Worm (Caenorhabditis elegans) whole organism, L3 larva: ENCODE measurements around the gene let-23.

Source experiments
- R02D3.7 ChIP-seq: fragments of 150-350 bp; optimal IDR thresholded peaks from 2 replicates; lab custom pipeline; 2014; ENCODE audit warnings: missing biosample characterization, missing genetic modification characterization
- ZK546.5 ChIP-seq: sonication (generic microtip); optimal IDR thresholded peaks from 2 replicates; lab custom pipeline; 2017; ENCODE audit warnings: missing biosample characterization, missing genetic modification characterization
- ama-1 ChIP-seq: fragments of 150-350 bp; optimal IDR thresholded peaks from 2 replicates; lab custom pipeline; 2018
- ceh-16 ChIP-seq: sonication (generic microtip); optimal IDR thresholded peaks from 2 replicates; lab custom pipeline; 2017; ENCODE audit warnings: missing biosample characterization, missing genetic modification characterization
- ceh-82 ChIP-seq: fragments of 150-350 bp; optimal IDR thresholded peaks from 2 replicates; lab custom pipeline; 2014; ENCODE audit warnings: missing biosample characterization, missing genetic modification characterization
- ceh-9 ChIP-seq: sonication (generic microtip); optimal IDR thresholded peaks from 2 replicates; lab custom pipeline; 2018; ENCODE audit warnings: missing biosample characterization, missing genetic modification characterization
- daf-12 ChIP-seq: fragments of 150-350 bp; optimal IDR thresholded peaks from 2 replicates; lab custom pipeline; 2014; ENCODE audit warnings: missing biosample characterization, missing genetic modification reagents, missing genetic modification characterization
- egl-27 ChIP-seq: sonication (generic microtip); optimal IDR thresholded peaks from 4 replicates; lab custom pipeline; 2017; ENCODE audit warnings: missing biosample characterization, missing genetic modification reagents, missing genetic modification characterization
- elt-2 ChIP-seq: sonication (generic microtip); optimal IDR thresholded peaks from 2 replicates; lab custom pipeline; 2016; ENCODE audit warnings: missing genetic modification reagents, mild to moderate bottlenecking, missing genetic modification characterization, missing compliant biosample characterization
- eor-1 ChIP-seq, 2 experiments: fragments of 150-350 bp; optimal IDR thresholded peaks; 2 replicates each; lab custom pipeline; 2014 to 2018; ENCODE audit warnings: missing biosample characterization in 2 of 2, missing genetic modification characterization in 2 of 2
- fkh-10 ChIP-seq: sonication (generic microtip); optimal IDR thresholded peaks from 2 replicates; lab custom pipeline; 2017; ENCODE audit warnings: missing biosample characterization, missing genetic modification reagents, missing genetic modification characterization
- fkh-2 ChIP-seq: fragments of 150-350 bp; optimal IDR thresholded peaks from 2 replicates; lab custom pipeline; 2014; ENCODE audit warnings: missing biosample characterization, missing genetic modification reagents, missing genetic modification characterization
- fos-1 ChIP-seq: fragments of 150-350 bp; optimal IDR thresholded peaks from 2 replicates; lab custom pipeline; 2014; ENCODE audit warnings: missing biosample characterization, missing genetic modification characterization
- hmg-11 ChIP-seq: sonication (generic microtip); optimal IDR thresholded peaks from 2 replicates; lab custom pipeline; 2016; ENCODE audit warnings: missing genetic modification characterization, missing compliant biosample characterization
- lin-15B ChIP-seq: fragments of 150-350 bp; optimal IDR thresholded peaks from 2 replicates; lab custom pipeline; 2014; ENCODE audit warnings: missing biosample characterization, missing genetic modification characterization
- lsy-12 ChIP-seq: sonication (generic microtip); optimal IDR thresholded peaks from 2 replicates; lab custom pipeline; 2016; ENCODE audit warnings: mild to moderate bottlenecking, missing genetic modification characterization, missing compliant biosample characterization
- mdl-1 ChIP-seq: fragments of 150-350 bp; optimal IDR thresholded peaks from 2 replicates; lab custom pipeline; 2014; ENCODE audit warnings: missing biosample characterization, missing genetic modification characterization
- mml-1 ChIP-seq: fragments of 150-350 bp; sonication (generic microtip); optimal IDR thresholded peaks from 3 replicates; lab custom pipeline; 2014; ENCODE audit warnings: missing biosample characterization, missing genetic modification characterization
- nfya-1 ChIP-seq: sonication (generic microtip); optimal IDR thresholded peaks from 2 replicates; lab custom pipeline; 2017; ENCODE audit warnings: missing genetic modification characterization, mild to moderate bottlenecking, missing compliant biosample characterization, antibody characterized with exemption, moderate library complexity; ENCODE audit not compliant: insufficient read depth
- nhr-11 ChIP-seq: fragments of 150-350 bp; optimal IDR thresholded peaks from 2 replicates; lab custom pipeline; 2014; ENCODE audit warnings: missing biosample characterization, missing genetic modification characterization
- nhr-23 ChIP-seq: fragments of 150-350 bp; optimal IDR thresholded peaks from 2 replicates; lab custom pipeline; 2014; ENCODE audit warnings: missing biosample characterization, missing genetic modification reagents, missing genetic modification characterization
- nhr-25 ChIP-seq: sonication (generic microtip); optimal IDR thresholded peaks from 2 replicates; lab custom pipeline; 2017; ENCODE audit warnings: missing biosample characterization, missing genetic modification characterization
- nhr-28 ChIP-seq: fragments of 150-350 bp; optimal IDR thresholded peaks from 2 replicates; lab custom pipeline; 2014; ENCODE audit warnings: missing biosample characterization, missing genetic modification characterization
- nhr-43 ChIP-seq: sonication (generic microtip); optimal IDR thresholded peaks from 2 replicates; lab custom pipeline; 2016; ENCODE audit warnings: mild to moderate bottlenecking, missing genetic modification characterization, missing compliant biosample characterization; ENCODE audit not compliant: poor library complexity, severe bottlenecking
- nhr-67 ChIP-seq: fragments of 150-350 bp; optimal IDR thresholded peaks from 2 replicates; lab custom pipeline; 2014; ENCODE audit warnings: missing biosample characterization, missing genetic modification characterization
- nhr-76 ChIP-seq: fragments of 150-350 bp; sonication (generic microtip); optimal IDR thresholded peaks from 5 replicates; lab custom pipeline; 2014; ENCODE audit warnings: missing biosample characterization, missing genetic modification characterization
- nhr-77 ChIP-seq: fragments of 150-350 bp; optimal IDR thresholded peaks from 2 replicates; lab custom pipeline; 2014; ENCODE audit warnings: missing biosample characterization, missing genetic modification characterization
- pha-4 ChIP-seq: fragments of 150-350 bp; optimal IDR thresholded peaks from 2 replicates; lab custom pipeline; 2014; ENCODE audit warnings: missing biosample characterization, missing genetic modification reagents, missing genetic modification characterization
- pqm-1 ChIP-seq: fragments of 150-350 bp; optimal IDR thresholded peaks from 2 replicates; lab custom pipeline; 2017; ENCODE audit warnings: missing biosample characterization, missing genetic modification characterization, inconsistent platforms
- skn-1 ChIP-seq: fragments of 150-350 bp; optimal IDR thresholded peaks from 2 replicates; lab custom pipeline; 2014; ENCODE audit warnings: missing biosample characterization, missing genetic modification characterization
- snpc-4 ChIP-seq: fragments of 150-350 bp; optimal IDR thresholded peaks from 2 replicates; lab custom pipeline; 2014; ENCODE audit warnings: missing biosample characterization, missing genetic modification characterization
- tbx-2 ChIP-seq: sonication (generic microtip); optimal IDR thresholded peaks from 2 replicates; lab custom pipeline; 2016; ENCODE audit warnings: mild to moderate bottlenecking, missing genetic modification characterization, missing compliant biosample characterization
- unc-39 ChIP-seq: sonication (generic microtip); optimal IDR thresholded peaks from 4 replicates; lab custom pipeline; 2017; ENCODE audit warnings: missing biosample characterization, missing genetic modification characterization
- unc-62 ChIP-seq: fragments of 150-350 bp; sonication (generic microtip); optimal IDR thresholded peaks from 4 replicates; lab custom pipeline; 2014; ENCODE audit warnings: missing biosample characterization, missing genetic modification reagents, missing genetic modification characterization
- zag-1 ChIP-seq: fragments of 150-350 bp; optimal IDR thresholded peaks from 2 replicates; lab custom pipeline; 2014; ENCODE audit warnings: missing biosample characterization, missing genetic modification characterization
- ztf-11 ChIP-seq: fragments of 150-350 bp; optimal IDR thresholded peaks from 2 replicates; lab custom pipeline; 2014; ENCODE audit warnings: missing biosample characterization, missing genetic modification characterization
- ztf-4 ChIP-seq: fragments of 150-350 bp; optimal IDR thresholded peaks from 2 replicates; lab custom pipeline; 2014; ENCODE audit warnings: missing biosample characterization, missing genetic modification characterization

The let-23 gene

DNA sequence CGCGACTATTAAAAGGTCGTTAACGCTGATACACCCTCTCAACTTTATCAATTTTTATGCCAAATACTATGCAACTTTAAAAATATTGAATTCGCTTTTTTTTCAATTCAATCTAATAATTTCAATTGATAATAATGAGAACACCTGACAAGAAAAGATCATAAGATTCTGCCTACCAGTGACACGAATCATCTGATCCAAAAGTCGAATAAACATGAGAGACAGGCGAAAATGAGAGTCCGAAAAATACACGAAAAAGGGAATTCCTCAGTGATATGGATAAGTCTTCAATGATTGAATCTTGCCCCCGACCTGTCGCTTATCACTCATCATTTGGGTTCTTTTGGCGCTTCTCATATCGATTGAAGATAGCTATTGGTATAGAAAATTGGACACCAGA, 44.3 kb downstream of the let-23 start:
- TF ChIP-seq ztf-4 (tag; lab: Kevin White, UChicago) (no peak), ztf-11 (no peak), tbx-2 (tag; lab: Kevin White, UChicago) (no peak), nhr-11 (tag; lab: Kevin White, UChicago) (no peak), R02D3.7 (tag; lab: Kevin White, UChicago) (no peak)

DNA sequence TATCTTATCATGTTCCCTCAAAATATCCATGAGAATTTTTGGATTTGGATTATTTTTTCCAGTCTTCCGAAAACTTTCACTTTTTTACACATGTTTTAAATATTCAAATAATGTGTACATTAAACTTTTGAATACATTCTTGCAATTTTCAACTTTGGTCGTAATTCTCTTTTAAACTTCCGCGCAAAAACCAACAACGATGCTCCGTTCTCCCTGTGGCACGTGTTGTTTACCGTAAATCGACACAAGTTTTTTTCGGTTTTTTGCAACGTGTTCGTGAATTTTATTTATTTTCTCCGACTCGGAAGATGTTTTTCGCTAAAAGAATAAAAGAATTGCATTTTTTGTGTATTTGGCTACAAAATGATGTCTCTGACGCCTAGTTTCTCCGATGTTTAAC, 45.5 kb downstream of the let-23 start:
- no peak for TF ChIP-seq mdl-1 (tag; lab: Kevin White, UChicago)
- peak; percentile 24 for TF ChIP-seq ama-1 (lab: Kevin White, UChicago)
- no peak for TF ChIP-seq nhr-76 (tag; lab: Kevin White, UChicago)
- TF ChIP-seq pqm-1 (tag; lab: Kevin White, UChicago), result no peak
- no peak for TF ChIP-seq lsy-12 (tag; lab: Kevin White, UChicago)
- no peak for TF ChIP-seq nhr-23 (tag; lab: Kevin White, UChicago)
- peak; percentile 42 for TF ChIP-seq lin-15B (tag; lab: Kevin White, UChicago)
- peak; percentile 94 for TF ChIP-seq pha-4 (tag; lab: Kevin White, UChicago)
- peak; percentile 54 for TF ChIP-seq nfya-1 (tag; lab: Kevin White, UChicago)
- peak; percentile 17 for TF ChIP-seq hmg-11 (tag; lab: Kevin White, UChicago)
- peak; percentile 14 for TF ChIP-seq elt-2 (tag; lab: Kevin White, UChicago)
- TF ChIP-seq ZK546.5 (tag; lab: Kevin White, UChicago), result no peak
- TF ChIP-seq snpc-4 (tag; lab: Kevin White, UChicago), result no peak
- no peak for TF ChIP-seq nhr-28 (tag; lab: Kevin White, UChicago)
- no peak for TF ChIP-seq tbx-2 (tag; lab: Kevin White, UChicago)
- no peak for TF ChIP-seq ceh-9 (tag; lab: Kevin White, UChicago)
- TF ChIP-seq fkh-10 (GFP tag; lab: Kevin White, UChicago), result no peak
- TF ChIP-seq zag-1 (tag; lab: Kevin White, UChicago), result no peak
- TF ChIP-seq R02D3.7 (tag; lab: Kevin White, UChicago), result peak; percentile 94
- no peak for TF ChIP-seq unc-62 (GFP tag; lab: Kevin White, UChicago)
- no peak for TF ChIP-seq daf-12 (tag; lab: Kevin White, UChicago)
- no peak for TF ChIP-seq ceh-16 (tag; lab: Kevin White, UChicago)
- no peak for TF ChIP-seq nhr-77
- no peak for TF ChIP-seq nhr-43 (tag; lab: Kevin White, UChicago)
- no peak for TF ChIP-seq fos-1 (tag; lab: Kevin White, UChicago)
- TF ChIP-seq mml-1 (tag; lab: Kevin White, UChicago), result no peak

DNA sequence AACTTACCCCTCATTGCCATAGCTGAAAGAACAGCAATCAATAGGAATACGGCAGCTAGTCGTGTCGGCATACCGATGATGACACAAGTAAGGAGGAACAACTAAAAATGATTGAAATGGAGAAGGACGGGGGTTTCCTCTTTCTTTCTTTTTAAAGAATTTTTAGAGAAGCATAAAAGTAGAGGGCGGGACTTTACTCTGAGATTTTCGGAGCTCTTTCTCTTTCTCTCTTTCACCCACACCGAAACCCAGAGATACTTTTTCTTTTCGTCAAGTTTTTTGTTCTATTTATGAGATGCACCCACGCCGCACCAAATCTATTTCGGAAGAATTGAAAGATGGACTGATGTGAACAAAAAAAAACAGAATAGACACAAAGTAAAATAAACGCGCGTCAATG, 49.3 kb downstream of the let-23 start, which contains the start of gene T26C5.5:
TSS of gene T26C5.5 (minus strand) at position 101 of the 400 bp plus-strand sequence.
- no peak for TF ChIP-seq eor-1 (tag; optimal IDR thresholded peaks at IDR 0.05; lab: Kevin White, UChicago)

DNA sequence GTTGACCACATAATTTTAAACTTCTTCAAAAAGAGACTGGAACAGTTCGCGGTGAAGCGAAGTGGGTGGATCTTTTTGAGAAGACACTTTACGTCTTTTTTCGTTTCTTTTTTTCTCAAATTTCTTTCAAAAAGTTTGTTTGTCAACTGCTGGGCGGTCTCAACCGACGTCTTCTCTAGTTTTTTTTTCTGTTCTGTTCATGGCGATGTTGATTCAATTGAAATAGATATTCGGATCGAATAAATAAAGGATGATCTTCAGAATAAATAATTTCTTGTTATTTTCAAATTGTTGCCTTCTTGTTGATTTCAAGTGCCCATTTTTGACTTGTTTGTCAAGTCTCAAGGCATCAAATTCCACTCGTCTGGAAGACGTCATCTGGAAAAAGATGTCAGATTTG, 53.1 kb downstream of the let-23 start, which contains the start of gene T26C5.4:
TSS of gene T26C5.4 (minus strand) at position 101 of the 400 bp plus-strand sequence.
- no peak for TF ChIP-seq unc-39 (tag; lab: Kevin White, UChicago)
- no peak for TF ChIP-seq nhr-11 (tag; lab: Kevin White, UChicago)
- TF ChIP-seq R02D3.7 (tag; lab: Kevin White, UChicago), result no peak
- TF ChIP-seq nhr-67 (tag; lab: Kevin White, UChicago), result no peak
- no peak for TF ChIP-seq elt-2 (tag; lab: Kevin White, UChicago)
- TF ChIP-seq nfya-1 (tag; lab: Kevin White, UChicago), result no peak
- TF ChIP-seq zag-1 (tag; lab: Kevin White, UChicago), result no peak
- TF ChIP-seq egl-27 (tag; lab: Kevin White, UChicago), result no peak
- no peak for TF ChIP-seq daf-12 (tag; lab: Kevin White, UChicago)
- no peak for TF ChIP-seq eor-1 (tag; optimal IDR thresholded peaks at IDR 0.05; lab: Kevin White, UChicago)
- TF ChIP-seq fkh-2 (tag; lab: Kevin White, UChicago), result no peak
- no peak for TF ChIP-seq nhr-43 (tag; lab: Kevin White, UChicago)

DNA sequence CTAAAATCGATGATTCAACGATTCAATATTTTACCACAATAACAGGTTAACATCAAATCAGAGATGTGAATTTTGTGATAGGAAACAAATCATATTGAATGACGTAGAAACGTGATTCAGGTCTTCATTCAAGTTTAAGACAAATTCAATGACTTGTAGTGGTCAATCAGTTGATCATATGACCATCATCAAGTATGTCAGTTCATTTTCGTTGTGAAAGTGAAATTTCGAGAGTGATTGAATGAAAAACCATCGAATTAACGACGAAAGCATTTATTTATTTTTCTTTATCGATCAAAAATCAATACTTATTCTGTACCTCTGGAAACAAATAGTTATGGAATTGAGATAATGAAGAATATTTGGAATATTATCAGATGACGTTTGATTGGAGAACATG, 54.2 kb downstream of the let-23 start:
- TF ChIP-seq skn-1 (tag; lab: Kevin White, UChicago), result no peak
- TF ChIP-seq nhr-11 (tag; lab: Kevin White, UChicago), result no peak
- no peak for TF ChIP-seq mml-1 (tag; lab: Kevin White, UChicago)
- no peak for TF ChIP-seq elt-2 (tag; lab: Kevin White, UChicago)
- peak; percentile 19 for TF ChIP-seq nhr-25 (tag; lab: Kevin White, UChicago)
- TF ChIP-seq ceh-82 (tag; lab: Kevin White, UChicago), result no peak
